Fruit fly (Drosophila melanogaster): ENCODE measurements around the gene waw.

dm6 chrX:21337057-21337456 lies 25.8 kb upstream of the waw start:
- TF ChIP-seq psq (optimal IDR thresholded peaks at IDR 0.05) (no peak), CG8478 (optimal IDR thresholded peaks at IDR 0.05) (no peak), pan (optimal IDR thresholded peaks at IDR 0.05) (no peak)

Measured in whole organism.